Worm (Caenorhabditis elegans) whole organism, L4 larva: ENCODE measurements around the gene F40G12.10.
"Not testable (repeated sequence)": the region's sequence is repeated elsewhere in the genome, so short reads cannot be mapped to it uniquely, and the experiment has no call there.

ENCODE experiments used
- D1046.2 ChIP-seq: fragments of 200-800 bp; sonication (Bioruptor generic); IDR thresholded peaks from 2 replicates; pipeline ENCODE4 v1.3.6; 2022; ENCODE audit warnings: missing genetic modification characterization, missing compliant biosample characterization
- F26F4.8 ChIP-seq: fragments of 200-800 bp; sonication (Bioruptor generic); conservative IDR thresholded peaks from 2 replicates; pipeline ENCODE4 v1.3.6; 2022; ENCODE audit warnings: missing genetic modification characterization, missing compliant biosample characterization
- F44E2.7 ChIP-seq: fragments of 200-800 bp; sonication (Bioruptor generic); IDR thresholded peaks from 2 replicates; pipeline ENCODE4 v2.1.2; 2022; ENCODE audit warnings: missing genetic modification characterization, missing compliant biosample characterization
- T20F7.1 ChIP-seq: fragments of 200-800 bp; sonication (Bioruptor generic); optimal IDR thresholded peaks from 2 replicates; lab custom pipeline; 2018; ENCODE audit warnings: mild to moderate bottlenecking, missing genetic modification characterization, missing compliant biosample characterization
- T26A8.4 ChIP-seq: fragments of 200-800 bp; sonication (Bioruptor generic); IDR thresholded peaks from 2 replicates; pipeline ENCODE4 v1.3.6; 2022; ENCODE audit warnings: missing genetic modification characterization, missing compliant biosample characterization
- Y105C5A.15 ChIP-seq: fragments of 200-800 bp; sonication (Bioruptor generic); IDR thresholded peaks from 2 replicates; pipeline ENCODE4 v1.3.6; 2022; ENCODE audit warnings: missing genetic modification characterization, missing compliant biosample characterization
- Y48G9A.11 ChIP-seq: fragments of 200-800 bp; sonication (Bioruptor generic); IDR thresholded peaks from 2 replicates; pipeline ENCODE4 v1.3.6; 2022; ENCODE audit warnings: missing genetic modification reagents, missing genetic modification characterization, missing compliant biosample characterization
- ZK546.5 ChIP-seq, 2 experiments: sonication (generic microtip); optimal IDR thresholded peaks; 2 replicates each; lab custom pipeline; 2017; ENCODE audit warnings: missing biosample characterization in 2 of 2, missing genetic modification characterization in 2 of 2
- arid-1 ChIP-seq: fragments of 200-800 bp; sonication (Bioruptor generic); conservative IDR thresholded peaks from 2 replicates; pipeline ENCODE4 v1.3.6; 2022; ENCODE audit warnings: missing genetic modification reagents, missing genetic modification characterization, missing compliant biosample characterization
- attf-4 ChIP-seq: sonication (generic microtip); optimal IDR thresholded peaks from 3 replicates; lab custom pipeline; 2017; ENCODE audit warnings: missing biosample characterization, missing genetic modification characterization
- ceh-20 ChIP-seq: fragments of 200-800 bp; sonication (Bioruptor generic); IDR thresholded peaks from 2 replicates; pipeline ENCODE4 v1.3.6; 2022; ENCODE audit warnings: missing genetic modification reagents, missing genetic modification characterization, missing compliant biosample characterization
- ceh-32 ChIP-seq: sonication (generic microtip); optimal IDR thresholded peaks from 2 replicates; lab custom pipeline; 2016; ENCODE audit warnings: mild to moderate bottlenecking, missing genetic modification characterization, missing compliant biosample characterization; ENCODE audit not compliant: poor library complexity
- ceh-44 ChIP-seq: fragments of 200-800 bp; sonication (Bioruptor generic); IDR thresholded peaks from 2 replicates; pipeline ENCODE4 v1.3.6; 2022; ENCODE audit warnings: missing genetic modification reagents, missing genetic modification characterization, missing compliant biosample characterization
- ceh-82 ChIP-seq: sonication (generic microtip); optimal IDR thresholded peaks from 2 replicates; lab custom pipeline; 2017; ENCODE audit warnings: missing biosample characterization, missing genetic modification characterization
- ces-1 ChIP-seq: fragments of 150-350 bp; sonication (generic microtip); optimal IDR thresholded peaks from 4 replicates; lab custom pipeline; 2014; ENCODE audit warnings: missing biosample characterization, missing genetic modification reagents, missing genetic modification characterization
- cey-2 ChIP-seq: sonication (generic microtip); optimal IDR thresholded peaks from 3 replicates; lab custom pipeline; 2017; ENCODE audit warnings: missing genetic modification characterization, mild to moderate bottlenecking, missing compliant biosample characterization, antibody characterized with exemption, borderline replicate concordance; ENCODE audit not compliant: insufficient read depth
- ctbp-1 ChIP-seq: fragments of 200-800 bp; sonication (Bioruptor generic); IDR thresholded peaks from 2 replicates; pipeline ENCODE4 v1.3.6; 2022; ENCODE audit warnings: missing genetic modification reagents, missing genetic modification characterization, missing compliant biosample characterization
- daf-8 ChIP-seq: fragments of 200-800 bp; sonication (Bioruptor generic); IDR thresholded peaks from 2 replicates; pipeline ENCODE4 v1.3.6; 2022; ENCODE audit warnings: missing genetic modification characterization, missing compliant biosample characterization
- dmd-6 ChIP-seq: fragments of 200-800 bp; sonication (Bioruptor generic); IDR thresholded peaks from 2 replicates; pipeline ENCODE4 v1.3.6; 2022; ENCODE audit warnings: missing genetic modification reagents, missing genetic modification characterization, missing compliant biosample characterization
- dmd-8 ChIP-seq: fragments of 200-800 bp; sonication (Bioruptor generic); IDR thresholded peaks from 2 replicates; pipeline ENCODE4 v1.3.6; 2022; ENCODE audit warnings: missing genetic modification characterization, missing compliant biosample characterization
- egl-43 ChIP-seq: fragments of 200-800 bp; sonication (Bioruptor generic); IDR thresholded peaks from 2 replicates; pipeline ENCODE4 v1.3.6; 2022; ENCODE audit warnings: missing genetic modification reagents, missing genetic modification characterization, missing compliant biosample characterization
- hlh-11 ChIP-seq: fragments of 200-800 bp; sonication (Bioruptor generic); optimal IDR thresholded peaks from 2 replicates; lab custom pipeline; 2018; ENCODE audit warnings: mild to moderate bottlenecking, missing genetic modification characterization, missing compliant biosample characterization
- hmg-1.1 ChIP-seq: fragments of 200-800 bp; sonication (Bioruptor generic); IDR thresholded peaks from 2 replicates; pipeline ENCODE4 v1.3.6; 2022; ENCODE audit warnings: missing genetic modification reagents, missing genetic modification characterization, missing compliant biosample characterization
- lim-7 ChIP-seq: fragments of 200-800 bp; sonication (Bioruptor generic); IDR thresholded peaks from 2 replicates; pipeline ENCODE4 v1.3.6; 2022; ENCODE audit warnings: missing genetic modification characterization, missing compliant biosample characterization
- lin-15B ChIP-seq: fragments of 150-350 bp; sonication (generic microtip); optimal IDR thresholded peaks from 3 replicates; lab custom pipeline; 2014; ENCODE audit warnings: missing biosample characterization, missing genetic modification characterization
- lin-38 ChIP-seq: fragments of 200-800 bp; sonication (Bioruptor generic); IDR thresholded peaks from 2 replicates; pipeline ENCODE4 v1.3.6; 2022; ENCODE audit warnings: missing genetic modification reagents, missing genetic modification characterization, missing compliant biosample characterization
- lin-39 ChIP-seq: fragments of 150-350 bp; optimal IDR thresholded peaks from 2 replicates; lab custom pipeline; 2014; ENCODE audit warnings: missing biosample characterization, missing genetic modification reagents, missing genetic modification characterization
- madf-5 ChIP-seq, 2 experiments: fragments of 200-800 bp; sonication (Bioruptor generic); IDR thresholded peaks; 2 replicates each; pipeline ENCODE4 v1.3.6; 2022; ENCODE audit warnings: missing compliant biosample characterization in 2 of 2, missing genetic modification characterization in 2 of 2
- madf-9 ChIP-seq: fragments of 200-800 bp; sonication (Bioruptor generic); conservative IDR thresholded peaks from 2 replicates; pipeline ENCODE4 v1.3.6; 2022; ENCODE audit warnings: missing genetic modification reagents, missing genetic modification characterization, missing compliant biosample characterization
- mdt-29 ChIP-seq: fragments of 200-800 bp; sonication (Bioruptor generic); IDR thresholded peaks from 2 replicates; pipeline ENCODE4 v1.3.6; 2022; ENCODE audit warnings: missing genetic modification reagents, missing genetic modification characterization, missing compliant biosample characterization
- mxl-2 ChIP-seq: fragments of 200-800 bp; sonication (Bioruptor generic); conservative IDR thresholded peaks from 2 replicates; pipeline ENCODE4 v1.3.6; 2022; ENCODE audit warnings: missing genetic modification reagents, missing genetic modification characterization, missing compliant biosample characterization
- nhr-28 ChIP-seq: fragments of 150-350 bp; optimal IDR thresholded peaks from 2 replicates; lab custom pipeline; 2014; ENCODE audit warnings: missing biosample characterization, missing genetic modification characterization
- nhr-41 ChIP-seq: fragments of 200-800 bp; sonication (Bioruptor generic); IDR thresholded peaks from 2 replicates; pipeline ENCODE4 v1.3.6; 2022; ENCODE audit warnings: missing genetic modification reagents, missing genetic modification characterization, missing compliant biosample characterization
- nhr-42 ChIP-seq: fragments of 200-800 bp; sonication (Bioruptor generic); IDR thresholded peaks from 2 replicates; pipeline ENCODE4 v1.3.6; 2022; ENCODE audit warnings: missing genetic modification characterization, missing compliant biosample characterization
- pha-4 ChIP-seq, 2 experiments: fragments of 150-350 bp in 1 of 2; fragments of 200-800 bp in 1 of 2; sonication (Bioruptor generic) in 1 of 2; IDR thresholded peaks in 1 of 2; optimal IDR thresholded peaks in 1 of 2; 2 replicates each; pipeline versions ENCODE4 v1.3.6 to Lab custom; 2014 to 2022; ENCODE audit warnings: missing genetic modification characterization in 2 of 2, missing genetic modification reagents in 2 of 2, missing biosample characterization in 1 of 2, missing compliant biosample characterization in 1 of 2
- php-3 ChIP-seq: fragments of 200-800 bp; sonication (Bioruptor generic); IDR thresholded peaks from 2 replicates; pipeline ENCODE4 v1.3.6; 2022; ENCODE audit warnings: missing genetic modification reagents, missing genetic modification characterization, missing compliant biosample characterization
- saeg-2 ChIP-seq: fragments of 200-800 bp; sonication (Bioruptor generic); IDR thresholded peaks from 2 replicates; pipeline ENCODE4 v1.3.6; 2022; ENCODE audit warnings: missing genetic modification reagents, missing genetic modification characterization, missing compliant biosample characterization
- set-16 ChIP-seq: fragments of 200-800 bp; sonication (Bioruptor generic); IDR thresholded peaks from 2 replicates; pipeline ENCODE4 v1.3.6; 2022; ENCODE audit warnings: missing genetic modification reagents, missing genetic modification characterization, missing compliant biosample characterization
- snpc-1.2 ChIP-seq: fragments of 200-800 bp; sonication (Bioruptor generic); IDR thresholded peaks from 2 replicates; pipeline ENCODE4 v1.3.6; 2022; ENCODE audit warnings: missing genetic modification reagents, missing genetic modification characterization, missing compliant biosample characterization
- tra-1 ChIP-seq: fragments of 200-800 bp; sonication (Bioruptor generic); IDR thresholded peaks from 2 replicates; pipeline ENCODE4 v1.3.6; 2022; ENCODE audit warnings: missing genetic modification reagents, missing genetic modification characterization, missing compliant biosample characterization
- vab-7 ChIP-seq: fragments of 200-800 bp; sonication (Bioruptor generic); IDR thresholded peaks from 2 replicates; pipeline ENCODE4 v1.3.6; 2022; ENCODE audit warnings: missing genetic modification reagents, missing genetic modification characterization, missing compliant biosample characterization
- zag-1 ChIP-seq: fragments of 150-350 bp; optimal IDR thresholded peaks from 2 replicates; lab custom pipeline; 2014; ENCODE audit warnings: missing biosample characterization, missing genetic modification characterization
- zfp-2 ChIP-seq: sonication (generic microtip); optimal IDR thresholded peaks from 2 replicates; lab custom pipeline; 2016; ENCODE audit warnings: mild to moderate bottlenecking, missing genetic modification characterization, missing compliant biosample characterization

Gene F40G12.10

ce11 chrV:14283241-14283640, at the start of gene F40G12.10:
Gene F40G12.10, plus strand, starts transcription at chrV:14283541.
- no peak for TF ChIP-seq attf-4
- no peak for TF ChIP-seq ces-1
- no peak for TF ChIP-seq ceh-20

ce11 chrV:14235942-14236341, 47.4 kb upstream of the F40G12.10 start, which contains the start of gene ent-3:
Gene ent-3, minus strand, starts transcription at chrV:14236042.
- TF ChIP-seq F26F4.8 (GFP tag; lab: Robert Waterston, UW) (no peak), dmd-6 (GFP tag; lab: Robert Waterston, UW) (no peak), ces-1 (no peak), lin-15B (tag; lab: Kevin White, UChicago) (no peak), zag-1 (tag; lab: Kevin White, UChicago) (no peak), ceh-32 (no peak), ceh-82 (no peak), nhr-28 (tag; lab: Kevin White, UChicago) (no peak), T20F7.1 (GFP tag; lab: Kevin White, UChicago) (no peak), cey-2 (no peak), ZK546.5 (tag; optimal IDR thresholded peaks at IDR 0.05; lab: Kevin White, UChicago) (no peak), lin-39 (tag; lab: Kevin White, UChicago) (no peak), hlh-11 (tag; lab: Kevin White, UChicago) (no peak), zfp-2 (tag; lab: Kevin White, UChicago) (no peak)

- TF ChIP-seq pha-4 (GFP tag; IDR thresholded peaks at IDR 0.05; lab: Robert Waterston, UW) (peak; percentile 75), madf-5 (GFP tag; IDR thresholded peaks at IDR 0.05; lab: Robert Waterston, UW) (peak; percentile 33 to 77; a peak in 2 of 4 replicates), arid-1 (GFP tag; lab: Robert Waterston, UW) (peak; percentile 72), set-16 (GFP tag; lab: Robert Waterston, UW) (peak; percentile 56), snpc-1.2 (GFP tag; lab: Robert Waterston, UW) (peak; percentile 84), ceh-20 (0 out of 2 replicates have a peak, but pooled peaks have one; percentile 28), mxl-2 (GFP tag; lab: Robert Waterston, UW) (0 out of 2 replicates have a peak, but pooled peaks have one; percentile 40), vab-7 (GFP tag; lab: Robert Waterston, UW) (peak; percentile 64), nhr-41 (GFP tag; lab: Robert Waterston, UW) (peak; percentile 26; the same call in 1 of the 2 replicates), mdt-29 (GFP tag; lab: Robert Waterston, UW) (peak; percentile 56; the same call in 1 of the 2 replicates), Y48G9A.11 (GFP tag; lab: Robert Waterston, UW) (peak; percentile 81), F44E2.7 (peak; percentile 59; the same call in 1 of the 2 replicates), php-3 (peak; percentile 53; the same call in 1 of the 2 replicates), ctbp-1 (peak; percentile 78), hmg-1.1 (GFP tag; lab: Robert Waterston, UW) (peak; percentile 24; the same call in 1 of the 2 replicates), lim-7 (GFP tag; lab: Robert Waterston, UW) (peak; percentile 89), daf-8 (GFP tag; lab: Robert Waterston, UW) (0 out of 2 replicates have a peak, but pooled peaks have one; percentile 33), nhr-42 (0 out of 2 replicates have a peak, but pooled peaks have one; percentile 65), T26A8.4 (GFP tag; lab: Robert Waterston, UW) (peak; percentile 52; the same call in 1 of the 2 replicates), F26F4.8 (GFP tag; lab: Robert Waterston, UW) (peak; percentile 92), tra-1 (GFP tag; lab: Robert Waterston, UW) (peak; percentile 49; the same call in 1 of the 2 replicates), egl-43 (peak; percentile 93), madf-9 (GFP tag; lab: Robert Waterston, UW) (peak; percentile 59; the same call in 1 of the 2 replicates), ceh-44 (GFP tag; lab: Robert Waterston, UW) (peak; percentile 64; the same call in 1 of the 2 replicates), lin-38 (GFP tag; lab: Robert Waterston, UW) (peak; percentile 82), saeg-2 (GFP tag; lab: Robert Waterston, UW) (0 out of 2 replicates have a peak, but pooled peaks have one; percentile 46), D1046.2 (GFP tag; lab: Robert Waterston, UW) (peak; percentile 86; the same call in 1 of the 2 replicates), Y105C5A.15 (0 out of 2 replicates have a peak, but pooled peaks have one; percentile 47), dmd-6 (GFP tag; lab: Robert Waterston, UW) (0 out of 2 replicates have a peak, but pooled peaks have one; percentile 35), dmd-8 (GFP tag; lab: Robert Waterston, UW) (peak; percentile 78)
- not testable (repeated sequence) for TF ChIP-seq pha-4 (tag; optimal IDR thresholded peaks at IDR 0.05; lab: Kevin White, UChicago)
These were observed 45.9 kb upstream of the F40G12.10 start for ce11 chrV:14237447-14237846.
